Fruit fly (Drosophila melanogaster) S2 (cell line): ENCODE measurements around the gene dmt.

ENCODE experiments used
- CG8478 ChIP-seq: fragments of >200 bp; optimal IDR thresholded peaks from 2 replicates; lab custom pipeline; 2018
- CTCF ChIP-seq, 2 experiments: fragments of >200 bp; optimal IDR thresholded peaks; 2 replicates each; lab custom pipeline; 2018

DNA sequence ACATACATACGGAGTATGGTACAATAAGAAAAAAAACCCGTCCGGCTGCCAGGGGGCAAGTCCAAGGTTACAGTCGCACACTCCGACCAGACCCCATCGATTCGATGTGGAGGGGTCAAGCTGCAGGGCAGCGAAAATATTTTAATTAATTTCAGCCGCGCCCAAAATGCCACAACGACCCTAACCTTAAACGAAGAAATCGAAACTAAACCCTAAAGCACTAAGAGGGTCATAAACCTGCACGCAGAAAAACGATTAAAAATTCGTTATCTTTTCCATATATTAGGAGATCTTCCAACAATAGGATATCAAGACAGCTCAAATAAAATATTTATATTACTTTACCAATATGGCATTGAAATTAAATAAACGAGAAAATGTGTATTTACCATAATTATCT, 9.0 kb upstream of the dmt start:
- TF ChIP-seq CTCF (optimal IDR thresholded peaks at IDR 0.05; lab: Kevin White, UChicago) (no peak), CG8478 (lab: Kevin White, UChicago) (no peak)
